Fruit fly (Drosophila melanogaster) whole organism, embryonic: ENCODE data around the gene EloB.
A peak's percentile ranks its signal among the peaks of the same experiment; 100 is the strongest.

Experiments
- Dp ChIP-seq: fragments of 200-800 bp; sonication (Bioruptor generic); optimal IDR thresholded peaks from 2 replicates; lab custom pipeline; 2018; ENCODE audit warnings: missing biosample characterization, mild to moderate bottlenecking, missing genetic modification characterization, moderate library complexity
- Hr39 ChIP-seq: fragments of >200 bp; optimal IDR thresholded peaks from 2 replicates; lab custom pipeline; 2017
- maf-S ChIP-seq: fragments of 200-800 bp; sonication (Bioruptor generic); optimal IDR thresholded peaks from 2 replicates; lab custom pipeline; 2016; ENCODE audit warnings: missing biosample characterization, missing genetic modification characterization
- slp2 ChIP-seq: fragments of 200-800 bp; sonication (Bioruptor generic); optimal IDR thresholded peaks from 2 replicates; lab custom pipeline; 2016; ENCODE audit warnings: missing biosample characterization, missing genetic modification characterization

- TF ChIP-seq Dp (peak; percentile 53), slp2 (GFP tag; lab: Kevin White, UChicago) (peak; percentile 50), maf-S (GFP tag; lab: Kevin White, UChicago) (peak; percentile 72), Hr39 (lab: Kevin White, UChicago) (no peak)
These were observed 28.8 kb downstream of the EloB start for dm6 chr3R:20550632-20551486.
